Fruit fly (Drosophila melanogaster) whole organism, adult: ENCODE measurements around the gene CG15368.

Experiments
- CG12768 ChIP-seq: fragments of 200-800 bp; sonication (Bioruptor generic); optimal IDR thresholded peaks from 2 replicates; lab custom pipeline; 2017; ENCODE audit warnings: missing biosample characterization, missing genetic modification characterization, mild to moderate bottlenecking, moderate library complexity, missing genetic modification reagents
- CG33017 ChIP-seq: fragments of 200-800 bp; sonication (Bioruptor generic); optimal IDR thresholded peaks from 2 replicates; lab custom pipeline; 2018; ENCODE audit warnings: missing biosample characterization, mild to moderate bottlenecking, missing genetic modification characterization, moderate library complexity
- CG7101 ChIP-seq: fragments of 200-800 bp; sonication (Bioruptor generic); optimal IDR thresholded peaks from 2 replicates; lab custom pipeline; 2018; ENCODE audit warnings: missing biosample characterization, mild to moderate bottlenecking, missing genetic modification characterization, moderate library complexity
- bab1 ChIP-seq: fragments of 200-800 bp; sonication (Bioruptor generic); optimal IDR thresholded peaks from 3 replicates; lab custom pipeline; 2019; ENCODE audit warnings: missing biosample characterization, mild to moderate bottlenecking, missing genetic modification characterization, moderate library complexity

DNA sequence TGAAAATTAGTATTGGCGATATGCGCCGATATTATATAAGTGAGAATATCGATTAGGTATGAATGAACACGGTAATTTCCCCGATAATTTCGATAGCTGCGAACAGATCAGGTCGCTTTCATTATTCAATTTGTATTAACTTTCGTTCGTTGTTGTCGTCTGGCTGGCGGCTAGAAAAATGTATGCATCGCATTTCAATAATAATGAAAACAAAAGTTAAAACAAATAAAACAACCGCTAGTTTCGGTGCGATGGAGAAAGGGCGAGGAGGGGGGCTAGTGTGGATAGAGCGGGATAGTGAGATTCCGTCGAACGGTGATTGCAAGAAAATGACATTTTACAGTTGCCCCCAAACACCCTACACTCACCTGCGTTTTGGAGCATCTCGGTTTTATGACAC, 8.8 kb downstream of the CG15368 start:
- TF ChIP-seq CG7101 (tag; lab: Kevin White, UChicago) (no peak), CG33017 (tag; lab: Kevin White, UChicago) (no peak), bab1 (no peak), CG12768 (GFP tag; lab: Kevin White, UChicago) (no peak)
